Fruit fly (Drosophila melanogaster) whole organism, embryonic: ENCODE data around the gene CG2685.

Experiments
- BEAF-32 ChIP-seq: fragments of 200-800 bp; sonication (Bioruptor generic); optimal IDR thresholded peaks from 3 replicates; lab custom pipeline; 2017; ENCODE audit warnings: missing biosample characterization, missing genetic modification characterization, mild to moderate bottlenecking, moderate library complexity, missing genetic modification reagents
- Bgb ChIP-seq: fragments of 200-800 bp; sonication (Bioruptor generic); IDR thresholded peaks from 2 replicates; pipeline ENCODE4 v1.3.6; 2022; ENCODE audit warnings: missing biosample characterization, missing genetic modification characterization; ENCODE audit not compliant: partially characterized antibody
- CG10565 ChIP-seq: fragments of 200-800 bp; sonication (Bioruptor generic); optimal IDR thresholded peaks from 3 replicates; lab custom pipeline; 2016; ENCODE audit warnings: missing biosample characterization, mild to moderate bottlenecking, missing genetic modification characterization
- CG13287 ChIP-seq: fragments of 200-800 bp; sonication (Bioruptor generic); IDR thresholded peaks from 2 replicates; pipeline ENCODE4 v1.3.6; 2022; ENCODE audit warnings: missing biosample characterization, missing genetic modification characterization; ENCODE audit not compliant: partially characterized antibody
- CG15514 ChIP-seq: fragments of 200-800 bp; sonication (Bioruptor generic); optimal IDR thresholded peaks from 3 replicates; lab custom pipeline; 2017; ENCODE audit warnings: missing biosample characterization, missing genetic modification characterization, mild to moderate bottlenecking, moderate library complexity, missing genetic modification reagents
- CG17186 ChIP-seq: fragments of 200-800 bp; sonication (Bioruptor generic); optimal IDR thresholded peaks from 3 replicates; lab custom pipeline; 2017; ENCODE audit warnings: missing biosample characterization, missing genetic modification reagents, missing genetic modification characterization
- CG17829 ChIP-seq: fragments of 200-800 bp; optimal IDR thresholded peaks from 2 replicates; lab custom pipeline; 2019; ENCODE audit warnings: missing biosample characterization, mild to moderate bottlenecking, missing genetic modification characterization, moderate library complexity
- CG1792 ChIP-seq: fragments of 200-800 bp; sonication (Bioruptor generic); optimal IDR thresholded peaks from 2 replicates; lab custom pipeline; 2016; ENCODE audit warnings: missing biosample characterization, missing genetic modification characterization
- CG2116 ChIP-seq: fragments of 200-800 bp; sonication (Bioruptor generic); optimal IDR thresholded peaks from 3 replicates; lab custom pipeline; 2018; ENCODE audit warnings: missing biosample characterization, mild to moderate bottlenecking, missing genetic modification characterization
- CG2129 ChIP-seq: fragments of 200-800 bp; sonication (Bioruptor generic); IDR thresholded peaks from 2 replicates; pipeline ENCODE4 v1.3.6; 2022; ENCODE audit warnings: missing biosample characterization, missing genetic modification characterization; ENCODE audit not compliant: partially characterized antibody
- CG42726 ChIP-seq: fragments of 200-800 bp; sonication (Bioruptor generic); IDR thresholded peaks from 2 replicates; pipeline ENCODE4 v1.3.6; 2022; ENCODE audit warnings: missing biosample characterization, missing genetic modification characterization; ENCODE audit not compliant: partially characterized antibody
- CG4282 ChIP-seq: fragments of 200-800 bp; sonication (Bioruptor generic); optimal IDR thresholded peaks from 2 replicates; lab custom pipeline; 2016; ENCODE audit warnings: missing biosample characterization, missing genetic modification characterization
- CG4617 ChIP-seq: fragments of 200-800 bp; sonication (Bioruptor generic); optimal IDR thresholded peaks from 3 replicates; lab custom pipeline; 2016; ENCODE audit warnings: missing biosample characterization, missing genetic modification characterization, borderline replicate concordance
- CG6272 ChIP-seq: fragments of 200-800 bp; sonication (Bioruptor generic); IDR thresholded peaks from 2 replicates; pipeline ENCODE4 v1.3.6; 2022; ENCODE audit warnings: missing biosample characterization, missing genetic modification characterization
- CG7357 ChIP-seq: fragments of 200-800 bp; sonication (Bioruptor generic); IDR thresholded peaks from 3 replicates; pipeline ENCODE4 v1.3.6; 2022; ENCODE audit warnings: missing biosample characterization, missing genetic modification characterization
- CG7745 ChIP-seq: fragments of 200-800 bp; sonication (Bioruptor generic); optimal IDR thresholded peaks from 2 replicates; lab custom pipeline; 2018; ENCODE audit warnings: missing biosample characterization, mild to moderate bottlenecking, missing genetic modification characterization, moderate library complexity
- CG7963 ChIP-seq: fragments of 200-800 bp; sonication (Bioruptor generic); IDR thresholded peaks from 3 replicates; pipeline ENCODE4 v1.3.6; 2022; ENCODE audit warnings: missing biosample characterization, missing genetic modification characterization; ENCODE audit not compliant: partially characterized antibody
- D19A ChIP-seq: fragments of 200-800 bp; optimal IDR thresholded peaks from 3 replicates; lab custom pipeline; 2019; ENCODE audit warnings: missing biosample characterization, mild to moderate bottlenecking, missing genetic modification characterization, moderate library complexity
- Dp ChIP-seq: fragments of 200-800 bp; sonication (Bioruptor generic); optimal IDR thresholded peaks from 2 replicates; lab custom pipeline; 2018; ENCODE audit warnings: missing biosample characterization, mild to moderate bottlenecking, missing genetic modification characterization, moderate library complexity
- Eip74EF ChIP-seq, 2 experiments: fragments of 200-800 bp in 1 of 2; fragments of >200 bp in 1 of 2; sonication (Bioruptor generic) in 1 of 2; optimal IDR thresholded peaks; 2 replicates each; lab custom pipeline; 2017 to 2019; ENCODE audit warnings: missing biosample characterization in 2 of 2, missing genetic modification characterization in 2 of 2, mild to moderate bottlenecking in 1 of 2, moderate library complexity in 1 of 2
- HLH4C ChIP-seq: fragments of 200-800 bp; sonication (Bioruptor generic); IDR thresholded peaks from 3 replicates; pipeline ENCODE4 v1.3.6; 2022; ENCODE audit warnings: missing biosample characterization, missing genetic modification characterization; ENCODE audit not compliant: partially characterized antibody
- Hmr ChIP-seq: fragments of 200-800 bp; sonication (Bioruptor generic); optimal IDR thresholded peaks from 3 replicates; lab custom pipeline; 2017; ENCODE audit warnings: mild to moderate bottlenecking, missing biosample characterization, missing genetic modification reagents, missing genetic modification characterization
- Nf-YB ChIP-seq: fragments of 200-800 bp; sonication (Bioruptor generic); optimal IDR thresholded peaks from 3 replicates; lab custom pipeline; 2019; ENCODE audit warnings: missing biosample characterization, mild to moderate bottlenecking, missing genetic modification characterization, moderate library complexity
- Scr ChIP-seq: fragments of 200-800 bp; sonication (Bioruptor generic); IDR thresholded peaks from 2 replicates; pipeline ENCODE4 v1.3.6; 2022; ENCODE audit warnings: missing biosample characterization, missing genetic modification characterization; ENCODE audit not compliant: partially characterized antibody
- Side ChIP-seq: fragments of 200-800 bp; sonication (Bioruptor generic); optimal IDR thresholded peaks from 2 replicates; lab custom pipeline; 2016; ENCODE audit warnings: missing biosample characterization, missing genetic modification characterization
- Six4 ChIP-seq: fragments of 200-800 bp; sonication (Bioruptor generic); optimal IDR thresholded peaks from 2 replicates; lab custom pipeline; 2016; ENCODE audit warnings: missing biosample characterization, missing genetic modification characterization
- YL-1 ChIP-seq: fragments of 200-800 bp; sonication (Bioruptor generic); optimal IDR thresholded peaks from 3 replicates; lab custom pipeline; 2017; ENCODE audit warnings: missing biosample characterization, mild to moderate bottlenecking, missing genetic modification characterization
- amos ChIP-seq: fragments of 200-800 bp; sonication (Bioruptor generic); IDR thresholded peaks from 2 replicates; pipeline ENCODE4 v1.3.6; 2022; ENCODE audit warnings: missing biosample characterization, missing genetic modification characterization; ENCODE audit not compliant: partially characterized antibody
- ase ChIP-seq: fragments of 200-800 bp; sonication (Bioruptor generic); IDR thresholded peaks from 3 replicates; pipeline ENCODE4 v1.3.6; 2022; ENCODE audit warnings: missing biosample characterization, missing genetic modification characterization
- chinmo ChIP-seq: fragments of 200-800 bp; sonication (Bioruptor generic); IDR thresholded peaks from 4 replicates; pipeline ENCODE4 v1.3.6; 2022; ENCODE audit warnings: missing biosample characterization, missing genetic modification characterization; ENCODE audit not compliant: partially characterized antibody
- corto ChIP-seq: fragments of 200-800 bp; sonication (Bioruptor generic); optimal IDR thresholded peaks from 2 replicates; lab custom pipeline; 2016; ENCODE audit warnings: missing biosample characterization, mild to moderate bottlenecking, missing genetic modification characterization, moderate library complexity
- fd64A ChIP-seq: fragments of 200-800 bp; sonication (Bioruptor generic); optimal IDR thresholded peaks from 3 replicates; lab custom pipeline; 2018; ENCODE audit warnings: missing biosample characterization, mild to moderate bottlenecking, missing genetic modification characterization
- fru ChIP-seq: fragments of >200 bp; optimal IDR thresholded peaks from 2 replicates; lab custom pipeline; 2017
- gfzf ChIP-seq: fragments of 200-800 bp; sonication (Bioruptor generic); optimal IDR thresholded peaks from 2 replicates; lab custom pipeline; 2016; ENCODE audit warnings: missing biosample characterization, mild to moderate bottlenecking, missing genetic modification characterization, moderate library complexity
- hbn ChIP-seq: fragments of 200-800 bp; sonication (Bioruptor generic); IDR thresholded peaks from 2 replicates; pipeline ENCODE4 v1.3.6; 2022; ENCODE audit warnings: missing biosample characterization, missing genetic modification characterization; ENCODE audit not compliant: partially characterized antibody
- inv ChIP-seq: fragments of 200-800 bp; sonication (Bioruptor generic); IDR thresholded peaks from 2 replicates; pipeline ENCODE4 v1.3.6; 2022; ENCODE audit warnings: missing biosample characterization, missing genetic modification characterization; ENCODE audit not compliant: partially characterized antibody
- ken ChIP-seq: fragments of 200-800 bp; sonication (Bioruptor generic); IDR thresholded peaks from 3 replicates; pipeline ENCODE4 v1.3.6; 2022; ENCODE audit warnings: missing biosample characterization, missing genetic modification characterization
- kni ChIP-seq: fragments of 200-800 bp; sonication (Bioruptor generic); optimal IDR thresholded peaks from 3 replicates; lab custom pipeline; 2017; ENCODE audit warnings: mild to moderate bottlenecking, missing biosample characterization, missing genetic modification reagents, missing genetic modification characterization
- knrl ChIP-seq: fragments of 200-800 bp; sonication (Bioruptor generic); IDR thresholded peaks from 3 replicates; pipeline ENCODE4 v1.3.6; 2022; ENCODE audit warnings: missing biosample characterization, missing genetic modification characterization; ENCODE audit not compliant: partially characterized antibody
- lola ChIP-seq, 3 experiments: fragments of >200 bp in 2 of 3; fragments of 200-800 bp in 1 of 3; sonication (Bioruptor generic) in 1 of 3; optimal IDR thresholded peaks; 2 replicates each; lab custom pipeline; 2017 to 2019; ENCODE audit warnings: missing biosample characterization in 3 of 3, missing genetic modification characterization in 3 of 3, mild to moderate bottlenecking in 1 of 3, moderate library complexity in 1 of 3
- mam ChIP-seq: fragments of 200-800 bp; sonication (Bioruptor generic); optimal IDR thresholded peaks from 3 replicates; lab custom pipeline; 2016; ENCODE audit warnings: missing biosample characterization, missing genetic modification characterization
- mld ChIP-seq: fragments of 200-800 bp; sonication (Bioruptor generic); IDR thresholded peaks from 3 replicates; pipeline ENCODE4 v1.3.6; 2022; ENCODE audit warnings: missing biosample characterization, missing genetic modification characterization; ENCODE audit not compliant: partially characterized antibody
- nau ChIP-seq: fragments of 200-800 bp; sonication (Bioruptor generic); optimal IDR thresholded peaks from 3 replicates; lab custom pipeline; 2017; ENCODE audit warnings: missing biosample characterization, mild to moderate bottlenecking, missing genetic modification characterization, missing genetic modification reagents
- stc ChIP-seq: fragments of 200-800 bp; sonication (Bioruptor generic); IDR thresholded peaks from 2 replicates; pipeline ENCODE4 v1.3.6; 2022; ENCODE audit warnings: missing biosample characterization, missing genetic modification characterization
- trem ChIP-seq: fragments of 200-800 bp; optimal IDR thresholded peaks from 3 replicates; lab custom pipeline; 2019; ENCODE audit warnings: missing biosample characterization, mild to moderate bottlenecking, missing genetic modification characterization, moderate library complexity
- twi ChIP-seq: fragments of 200-800 bp; optimal IDR thresholded peaks from 2 replicates; lab custom pipeline; 2019; ENCODE audit warnings: missing biosample characterization, mild to moderate bottlenecking, missing genetic modification characterization, moderate library complexity
- unc-4 ChIP-seq: fragments of 200-800 bp; sonication (Bioruptor generic); IDR thresholded peaks from 2 replicates; pipeline ENCODE4 v1.3.6; 2022; ENCODE audit warnings: missing biosample characterization, missing genetic modification characterization; ENCODE audit not compliant: partially characterized antibody
- zfh2 ChIP-seq: fragments of 200-800 bp; sonication (Bioruptor generic); optimal IDR thresholded peaks from 2 replicates; lab custom pipeline; 2016; ENCODE audit warnings: missing biosample characterization, missing genetic modification characterization

The CG2685 gene

DNA sequence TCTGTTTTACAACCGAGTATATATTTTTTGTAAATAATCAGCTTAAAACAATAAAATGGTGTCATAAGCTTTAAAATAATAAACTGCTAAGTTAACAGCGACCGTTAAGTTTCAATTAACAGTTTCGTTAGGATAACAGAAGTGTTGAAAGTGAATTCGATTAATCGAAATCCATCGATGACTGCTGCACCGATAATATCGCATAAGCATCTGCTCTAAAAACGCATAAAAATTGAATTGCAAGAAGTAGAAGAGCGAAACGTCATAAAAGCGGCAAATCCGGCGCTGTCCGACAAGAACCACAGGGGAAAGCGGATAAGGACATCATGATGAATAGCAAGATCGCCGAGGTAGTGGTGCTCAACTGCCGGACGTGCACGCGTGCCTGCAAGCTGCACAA, 13.7 kb upstream of the CG2685 start, which contains the start of gene dwg (continued):
- TF ChIP-seq stc (GFP tag; lab: Robert Waterston, UW) (no peak), Eip74EF (GFP tag; optimal IDR thresholded peaks at IDR 0.05; lab: Kevin White, UChicago) (no peak), trem (peak; percentile 36), nau (GFP tag; lab: Kevin White, UChicago) (no peak), Side (GFP tag; lab: Kevin White, UChicago) (no peak), Six4 (GFP tag; lab: Kevin White, UChicago) (no peak), amos (GFP tag; lab: Robert Waterston, UW) (peak; percentile 89), fru (lab: Kevin White, UChicago) (no peak), CG42726 (GFP tag; lab: Robert Waterston, UW) (peak; percentile 66; the same call in 1 of the 2 replicates), CG7745 (no peak), ase (GFP tag; lab: Robert Waterston, UW) (no peak), CG17829 (tag; lab: Kevin White, UChicago) (no peak), kni (GFP tag; lab: Kevin White, UChicago) (no peak), BEAF-32 (peak; percentile 79), CG4282 (GFP tag; lab: Kevin White, UChicago) (no peak), CG7963 (GFP tag; lab: Robert Waterston, UW) (peak; percentile 82), gfzf (GFP tag; lab: Kevin White, UChicago) (peak; percentile 28), CG17186 (GFP tag; lab: Kevin White, UChicago) (peak; percentile 53), CG13287 (GFP tag; lab: Robert Waterston, UW) (peak; percentile 88), D19A (tag; lab: Kevin White, UChicago) (no peak), Dp (GFP tag; lab: Kevin White, UChicago) (peak; percentile 42), twi (no peak), knrl (peak; percentile 75; the same call in 2 of the 3 replicates), CG10565 (GFP tag; lab: Kevin White, UChicago) (no peak), CG7357 (GFP tag; lab: Robert Waterston, UW) (no peak), Bgb (GFP tag; lab: Robert Waterston, UW) (peak; percentile 88), unc-4 (GFP tag; lab: Robert Waterston, UW) (peak; percentile 87), Nf-YB (no peak), inv (peak; percentile 65), zfh2 (no peak), HLH4C (GFP tag; lab: Robert Waterston, UW) (peak; percentile 82), Scr (GFP tag; lab: Robert Waterston, UW) (peak; percentile 82), CG1792 (GFP tag; lab: Kevin White, UChicago) (no peak), CG4617 (GFP tag; lab: Kevin White, UChicago) (peak; percentile 56), ken (no peak), CG2116 (peak; percentile 38), chinmo (GFP tag; lab: Robert Waterston, UW) (peak; percentile 95; the same call in 3 of the 4 replicates), YL-1 (GFP tag; lab: Kevin White, UChicago) (peak; percentile 30), mam (GFP tag; lab: Kevin White, UChicago) (no peak), CG6272 (GFP tag; lab: Robert Waterston, UW) (no peak), CG2129 (GFP tag; lab: Robert Waterston, UW) (peak; percentile 78), lola (GFP tag; optimal IDR thresholded peaks at IDR 0.05; lab: Kevin White, UChicago) (no peak), Hmr (GFP tag; lab: Kevin White, UChicago) (no peak), hbn (peak; percentile 83), mld (GFP tag; lab: Robert Waterston, UW) (peak; percentile 82; the same call in 2 of the 3 replicates), fd64A (no peak), CG15514 (GFP tag; lab: Kevin White, UChicago) (peak; percentile 57), corto (GFP tag; lab: Kevin White, UChicago) (no peak)
